Fruit fly (Drosophila melanogaster) whole organism, larva: ENCODE results near the gene CG11037.

ENCODE experiments used
- noc ChIP-seq: fragments of 200-800 bp; sonication (Bioruptor generic); optimal IDR thresholded peaks from 3 replicates; lab custom pipeline; 2019; ENCODE audit warnings: missing biosample characterization, mild to moderate bottlenecking, missing genetic modification characterization, moderate library complexity

The CG11037 gene

DNA sequence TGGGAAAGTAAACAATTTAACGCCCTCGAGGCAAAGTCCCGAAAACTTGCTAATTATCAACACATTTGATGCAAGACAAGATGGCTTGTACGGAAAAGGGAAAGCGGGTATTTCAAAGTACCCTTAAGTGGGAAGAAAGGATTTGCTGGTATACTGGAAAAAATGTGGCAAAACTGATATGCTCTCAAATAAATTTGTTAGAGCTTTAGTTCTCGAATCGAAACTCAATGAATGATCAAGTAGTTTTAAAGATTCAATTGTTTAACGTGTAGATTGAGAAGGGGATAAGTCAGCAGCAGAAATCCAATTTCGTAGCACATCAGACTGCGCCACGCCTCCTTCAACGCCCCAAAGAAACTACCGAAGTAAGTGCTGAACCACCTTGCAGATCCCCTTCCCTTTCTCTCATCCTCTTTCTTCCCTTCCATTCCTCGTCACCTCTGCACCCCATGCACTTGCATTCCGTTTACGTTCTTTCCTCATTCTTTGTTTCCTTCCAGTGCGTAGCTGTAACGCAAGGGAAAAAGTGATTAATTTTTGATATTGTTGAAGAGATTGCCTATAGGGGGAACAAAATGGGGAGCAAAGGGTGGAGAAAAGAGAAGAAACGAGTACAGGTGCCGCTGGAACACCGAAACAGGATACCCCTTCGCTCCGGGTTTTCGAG, 44.0 kb downstream of the CG11037 start:
- TF ChIP-seq noc (tag; lab: Kevin White, UChicago): no peak

DNA sequence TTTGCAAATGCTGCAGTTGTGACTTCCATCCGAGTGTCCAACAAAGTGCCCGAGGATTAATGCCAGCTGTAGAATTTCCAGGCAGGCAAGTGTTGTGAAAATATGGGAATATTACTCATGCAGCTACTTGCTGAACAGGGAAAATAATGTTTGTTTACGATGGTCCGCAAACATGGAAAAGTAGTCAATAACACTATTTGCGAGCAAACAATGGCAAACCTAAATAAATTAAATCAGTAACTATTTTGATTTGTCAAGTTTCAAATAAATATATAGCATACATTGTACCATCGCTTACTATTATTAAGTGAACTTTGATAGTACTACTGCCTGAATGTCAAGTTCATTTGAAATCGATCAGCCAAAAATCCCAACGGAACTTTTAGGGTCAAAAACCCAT, 46.1 kb downstream of the CG11037 start:
- TF ChIP-seq noc (tag; lab: Kevin White, UChicago): no peak

DNA sequence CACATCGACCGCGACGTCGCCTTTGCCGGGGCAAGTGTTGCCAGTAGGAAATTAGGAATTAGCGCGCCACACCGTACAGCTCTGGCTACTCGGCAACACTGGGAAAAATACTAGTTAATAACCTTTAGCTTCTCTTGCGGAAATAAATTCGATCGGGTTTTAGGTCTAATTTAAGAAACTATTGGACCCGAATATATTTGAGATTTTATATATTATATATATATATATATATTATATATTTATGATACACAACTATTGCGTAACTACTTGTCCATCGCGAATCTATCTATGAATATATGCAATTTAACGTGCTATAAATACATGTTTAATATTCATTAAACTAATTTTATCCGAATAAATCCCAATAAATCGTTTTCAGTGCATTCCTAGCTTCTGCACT, 46.8 kb downstream of the CG11037 start:
- TF ChIP-seq noc (tag; lab: Kevin White, UChicago): no peak
